Fruit fly (Drosophila melanogaster): ENCODE data around the gene Edem1.

The Edem1 gene

dm6 chrX:1947178-1947872, 38.7 kb upstream of the Edem1 start (continued):
- TF ChIP-seq CG11456 (GFP tag; IDR thresholded peaks at IDR 0.05) (peak; percentile 90), CG2712 (tag; optimal IDR thresholded peaks at IDR 0.05) (peak; percentile 99), HmgD (GFP tag; optimal IDR thresholded peaks at IDR 0.05) (peak; percentile 72), ab (GFP tag; optimal IDR thresholded peaks at IDR 0.05) (peak; percentile 91), CG1792 (GFP tag; optimal IDR thresholded peaks at IDR 0.05) (peak; percentile 91), Mrtf (GFP tag; IDR thresholded peaks at IDR 0.05) (peak; percentile 94), Deaf1 (tag; optimal IDR thresholded peaks at IDR 0.05) (peak; percentile 69), zfh1 (GFP tag; IDR thresholded peaks at IDR 0.05) (peak; percentile 99), CG6654 (GFP tag; optimal IDR thresholded peaks at IDR 0.05) (peak; percentile 87), Bdp1 (GFP tag; optimal IDR thresholded peaks at IDR 0.05) (peak; percentile 89), CG8924 (tag; optimal IDR thresholded peaks at IDR 0.05) (peak; percentile 98), Vsx1 (GFP tag; optimal IDR thresholded peaks at IDR 0.05) (peak; percentile 89), CG31388 (GFP tag; optimal IDR thresholded peaks at IDR 0.05) (peak; percentile 85), ems (GFP tag; optimal IDR thresholded peaks at IDR 0.05) (peak; percentile 95), lola (GFP tag; optimal IDR thresholded peaks at IDR 0.05) (peak in 1 of 3 experiments; percentile 98), sim (GFP tag; IDR thresholded peaks at IDR 0.05) (peak; percentile 98), CrebB (tag; optimal IDR thresholded peaks at IDR 0.05) (peak; percentile 93), Chrac-16 (GFP tag; optimal IDR thresholded peaks at IDR 0.05) (peak; percentile 96), gsb (GFP tag; IDR thresholded peaks at IDR 0.05) (peak; percentile 78), CG2116 (GFP tag; optimal IDR thresholded peaks at IDR 0.05) (peak; percentile 82), CG18619 (GFP tag; optimal IDR thresholded peaks at IDR 0.05) (peak; percentile 93), pzg (GFP tag; optimal IDR thresholded peaks at IDR 0.05) (no peak), ara (GFP tag; IDR thresholded peaks at IDR 0.05) (peak; percentile 98), NC2β (GFP tag; optimal IDR thresholded peaks at IDR 0.05) (peak; percentile 97), org-1 (GFP tag; optimal IDR thresholded peaks at IDR 0.05) (peak; percentile 95), CG4424 (GFP tag; optimal IDR thresholded peaks at IDR 0.05) (peak; percentile 98), lab (GFP tag; optimal IDR thresholded peaks at IDR 0.05) (peak; percentile 94), E2f1 (GFP tag; IDR thresholded peaks at IDR 0.05) (peak; percentile 93), H2.0 (GFP tag; IDR thresholded peaks at IDR 0.05) (peak; percentile 95), gsb-n (tag; optimal IDR thresholded peaks at IDR 0.05) (peak; percentile 99), Sox100B (GFP tag; optimal IDR thresholded peaks at IDR 0.05) (peak; percentile 97), CG7745 (tag; optimal IDR thresholded peaks at IDR 0.05) (peak; percentile 89), sisA (GFP tag; IDR thresholded peaks at IDR 0.05) (peak; percentile 94), Atf3 (GFP tag; optimal IDR thresholded peaks at IDR 0.05) (peak; percentile 95), pum (GFP tag; optimal IDR thresholded peaks at IDR 0.05) (peak; percentile 95), CG4707 (GFP tag; optimal IDR thresholded peaks at IDR 0.05) (peak; percentile 96), dmrt99B (tag; optimal IDR thresholded peaks at IDR 0.05) (peak; percentile 97), CG6254 (GFP tag; optimal IDR thresholded peaks at IDR 0.05) (peak; percentile 97), CG4617 (GFP tag; optimal IDR thresholded peaks at IDR 0.05; ENCODE audit: borderline replicate concordance) (peak; percentile 77), zen2 (GFP tag; IDR thresholded peaks at IDR 0.05; ENCODE audit: partially characterized antibody) (no peak), klu (GFP tag; IDR thresholded peaks at IDR 0.05) (peak; percentile 86), Hmx (GFP tag; optimal IDR thresholded peaks at IDR 0.05) (peak; percentile 76), nmo (GFP tag; optimal IDR thresholded peaks at IDR 0.05) (peak; percentile 98), btn (GFP tag; optimal IDR thresholded peaks at IDR 0.05) (peak; percentile 97), CG6791 (GFP tag; IDR thresholded peaks at IDR 0.05; ENCODE audit: partially characterized antibody) (no peak), ATbp (GFP tag; optimal IDR thresholded peaks at IDR 0.05) (peak; percentile 97), eyg (GFP tag; optimal IDR thresholded peaks at IDR 0.05) (peak; percentile 81), pita (GFP tag; optimal IDR thresholded peaks at IDR 0.05) (no peak), CG4282 (GFP tag; optimal IDR thresholded peaks at IDR 0.05) (peak; percentile 81), Med (GFP tag) (peak; percentile 99)
